Worm (Caenorhabditis elegans) whole organism, early embryonic: ENCODE data around the gene sec-5.

Experiments
- B0310.2 ChIP-seq: sonication (generic microtip); optimal IDR thresholded peaks from 2 replicates; lab custom pipeline; 2016; ENCODE audit warnings: mild to moderate bottlenecking, missing genetic modification characterization, missing compliant biosample characterization
- F13C5.2 ChIP-seq: sonication (generic microtip); optimal IDR thresholded peaks from 2 replicates; lab custom pipeline; 2017; ENCODE audit warnings: mild to moderate bottlenecking, missing genetic modification characterization, inconsistent platforms, missing compliant biosample characterization
- aly-1 ChIP-seq: sonication (generic microtip); optimal IDR thresholded peaks from 2 replicates; lab custom pipeline; 2016; ENCODE audit warnings: missing genetic modification characterization, missing compliant biosample characterization
- ama-1 ChIP-seq: fragments of 150-350 bp; optimal IDR thresholded peaks from 2 replicates; lab custom pipeline; 2014
- ceh-13 ChIP-seq: fragments of 200-800 bp; sonication (Bioruptor generic); optimal IDR thresholded peaks from 2 replicates; lab custom pipeline; 2018; ENCODE audit warnings: mild to moderate bottlenecking, missing genetic modification characterization, missing compliant biosample characterization
- ceh-36 ChIP-seq: sonication (generic microtip); optimal IDR thresholded peaks from 2 replicates; lab custom pipeline; 2016; ENCODE audit warnings: missing genetic modification characterization, inconsistent platforms, missing compliant biosample characterization
- flt-1 ChIP-seq: fragments of 200-800 bp; sonication (Bioruptor generic); IDR thresholded peaks from 2 replicates; pipeline ENCODE4 v1.3.6; 2022; ENCODE audit warnings: missing genetic modification characterization, missing compliant biosample characterization
- hmg-4 ChIP-seq: fragments of 200-800 bp; sonication (Bioruptor generic); optimal IDR thresholded peaks from 2 replicates; lab custom pipeline; 2018; ENCODE audit warnings: mild to moderate bottlenecking, missing genetic modification characterization, missing compliant biosample characterization
- scrt-1 ChIP-seq: fragments of 200-800 bp; sonication (Bioruptor generic); IDR thresholded peaks from 2 replicates; pipeline ENCODE4 v1.3.6; 2022; ENCODE audit warnings: missing genetic modification characterization, missing compliant biosample characterization
- sea-1 ChIP-seq: fragments of 200-800 bp; sonication (Bioruptor generic); conservative IDR thresholded peaks from 2 replicates; pipeline ENCODE4 v1.3.6; 2022; ENCODE audit warnings: missing genetic modification characterization, missing compliant biosample characterization

ce11 chrII:9222969-9223368, 46.0 kb upstream of the sec-5 start, which contains the start of gene ZK1067.3:
- TF ChIP-seq scrt-1 (GFP tag; lab: Robert Waterston, UW) = no peak
- TF ChIP-seq aly-1 (tag; lab: Kevin White, UChicago) = no peak
- TF ChIP-seq hmg-4 (GFP tag; lab: Kevin White, UChicago) = no peak
- no peak for TF ChIP-seq ama-1 (lab: Kevin White, UChicago)
- TF ChIP-seq ceh-36 (tag; lab: Kevin White, UChicago) = no peak
- no peak for TF ChIP-seq F13C5.2 (tag; lab: Kevin White, UChicago)
- no peak for TF ChIP-seq sea-1 (GFP tag; lab: Robert Waterston, UW)
- no peak for TF ChIP-seq flt-1 (GFP tag; lab: Robert Waterston, UW)
- TF ChIP-seq ceh-13 (GFP tag; lab: Kevin White, UChicago) = no peak
- TF ChIP-seq B0310.2 (tag; lab: Kevin White, UChicago) = no peak
